Fruit fly (Drosophila melanogaster): Measurements from ENCODE around the gene CG13738.

- TF ChIP-seq Lpt (GFP tag; optimal IDR thresholded peaks at IDR 0.05) (no peak), topi (GFP tag; optimal IDR thresholded peaks at IDR 0.05) (no peak), CG1621 (tag; optimal IDR thresholded peaks at IDR 0.05) (no peak), CG4318 (GFP tag; optimal IDR thresholded peaks at IDR 0.05) (no peak), svp (GFP tag) (no peak), Hr39 (GFP tag; optimal IDR thresholded peaks at IDR 0.05) (no peak), CG10669 (GFP tag; optimal IDR thresholded peaks at IDR 0.05) (no peak), CG7368 (GFP tag; optimal IDR thresholded peaks at IDR 0.05) (no peak), CG15336 (GFP tag; IDR thresholded peaks at IDR 0.05) (no peak), OdsH (GFP tag; optimal IDR thresholded peaks at IDR 0.05) (no peak)
These were observed 23.7 kb upstream of the CG13738 start, which contains the start of gene CG17361 for dm6 chr3L:13996992-13997391.

All from whole organism, prepupa.